Worm (Caenorhabditis elegans) whole organism, L3 larva: ENCODE measurements around the gene T01H3.2.

ENCODE experiments used
- aly-2 ChIP-seq: fragments of 150-350 bp; optimal IDR thresholded peaks from 2 replicates; lab custom pipeline; 2014; ENCODE audit warnings: missing biosample characterization, missing genetic modification characterization
- ama-1 ChIP-seq: fragments of 150-350 bp; optimal IDR thresholded peaks from 2 replicates; lab custom pipeline; 2018
- daf-12 ChIP-seq: fragments of 150-350 bp; optimal IDR thresholded peaks from 2 replicates; lab custom pipeline; 2014; ENCODE audit warnings: missing biosample characterization, missing genetic modification reagents, missing genetic modification characterization
- egl-27 ChIP-seq: sonication (generic microtip); optimal IDR thresholded peaks from 4 replicates; lab custom pipeline; 2017; ENCODE audit warnings: missing biosample characterization, missing genetic modification reagents, missing genetic modification characterization
- mdl-1 ChIP-seq: fragments of 150-350 bp; optimal IDR thresholded peaks from 2 replicates; lab custom pipeline; 2014; ENCODE audit warnings: missing biosample characterization, missing genetic modification characterization
- nhr-11 ChIP-seq: fragments of 150-350 bp; optimal IDR thresholded peaks from 2 replicates; lab custom pipeline; 2014; ENCODE audit warnings: missing biosample characterization, missing genetic modification characterization
- nhr-12 ChIP-seq: fragments of 150-350 bp; optimal IDR thresholded peaks from 2 replicates; lab custom pipeline; 2014; ENCODE audit warnings: missing biosample characterization, missing genetic modification characterization
- nhr-237 ChIP-seq: fragments of 150-350 bp; optimal IDR thresholded peaks from 2 replicates; lab custom pipeline; 2014; ENCODE audit warnings: missing biosample characterization, missing genetic modification characterization
- nhr-43 ChIP-seq: sonication (generic microtip); optimal IDR thresholded peaks from 2 replicates; lab custom pipeline; 2016; ENCODE audit warnings: mild to moderate bottlenecking, missing genetic modification characterization, missing compliant biosample characterization; ENCODE audit not compliant: poor library complexity, severe bottlenecking
- snpc-4 ChIP-seq: fragments of 150-350 bp; optimal IDR thresholded peaks from 2 replicates; lab custom pipeline; 2014; ENCODE audit warnings: missing biosample characterization, missing genetic modification characterization
- tbx-2 ChIP-seq: sonication (generic microtip); optimal IDR thresholded peaks from 2 replicates; lab custom pipeline; 2016; ENCODE audit warnings: mild to moderate bottlenecking, missing genetic modification characterization, missing compliant biosample characterization
- unc-62 ChIP-seq: fragments of 150-350 bp; sonication (generic microtip); optimal IDR thresholded peaks from 4 replicates; lab custom pipeline; 2014; ENCODE audit warnings: missing biosample characterization, missing genetic modification reagents, missing genetic modification characterization
- zag-1 ChIP-seq: fragments of 150-350 bp; optimal IDR thresholded peaks from 2 replicates; lab custom pipeline; 2014; ENCODE audit warnings: missing biosample characterization, missing genetic modification characterization
- ztf-4 ChIP-seq: fragments of 150-350 bp; optimal IDR thresholded peaks from 2 replicates; lab custom pipeline; 2014; ENCODE audit warnings: missing biosample characterization, missing genetic modification characterization

- TF ChIP-seq nhr-11 (no peak), snpc-4 (tag; lab: Kevin White, UChicago) (no peak), nhr-12 (no peak), aly-2 (tag; lab: Kevin White, UChicago) (no peak), daf-12 (tag; lab: Kevin White, UChicago) (no peak), unc-62 (GFP tag; lab: Kevin White, UChicago) (no peak), mdl-1 (tag; lab: Kevin White, UChicago) (no peak), nhr-237 (tag; lab: Kevin White, UChicago) (no peak), egl-27 (tag; lab: Kevin White, UChicago) (no peak), ztf-4 (tag; lab: Kevin White, UChicago) (no peak), tbx-2 (tag; lab: Kevin White, UChicago) (no peak), nhr-43 (tag; lab: Kevin White, UChicago) (no peak), zag-1 (no peak), ama-1 (lab: Kevin White, UChicago) (no peak)
Observed at ce11 chrII:7893648-7894047, 15.9 kb upstream of the T01H3.2 start.
